Worm (Caenorhabditis elegans) whole organism, young adult: ENCODE results near the gene gsto-1.

Source experiments
- B0035.1 ChIP-seq: sonication (generic microtip); optimal IDR thresholded peaks from 2 replicates; lab custom pipeline; 2016; ENCODE audit warnings: missing genetic modification characterization, mild to moderate bottlenecking, missing compliant biosample characterization, missing genotype, missing genetic modification reagents
- B0261.1 ChIP-seq: sonication (generic microtip); optimal IDR thresholded peaks from 2 replicates; lab custom pipeline; 2016; ENCODE audit warnings: mild to moderate bottlenecking, missing genetic modification characterization, moderate library complexity, missing compliant biosample characterization
- F22D6.2 ChIP-seq: sonication (generic microtip); optimal IDR thresholded peaks from 2 replicates; lab custom pipeline; 2016; ENCODE audit warnings: mild to moderate bottlenecking, missing genetic modification characterization, missing compliant biosample characterization
- F33H1.4 ChIP-seq: fragments of 200-800 bp; sonication (Bioruptor generic); IDR thresholded peaks from 2 replicates; pipeline ENCODE4 v1.3.6; 2022; ENCODE audit warnings: missing genetic modification reagents, missing genetic modification characterization, missing compliant biosample characterization
- F52B5.7 ChIP-seq: sonication (generic microtip); optimal IDR thresholded peaks from 2 replicates; lab custom pipeline; 2016; ENCODE audit warnings: mild to moderate bottlenecking, missing genetic modification characterization, missing compliant biosample characterization
- F55B11.4 ChIP-seq: sonication (generic microtip); optimal IDR thresholded peaks from 2 replicates; lab custom pipeline; 2016; ENCODE audit warnings: missing compliant biosample characterization, missing genetic modification characterization, borderline replicate concordance; ENCODE audit not compliant: insufficient read depth
- F57A8.1 ChIP-seq: fragments of 200-800 bp; sonication (Bioruptor generic); optimal IDR thresholded peaks from 2 replicates; lab custom pipeline; 2018; ENCODE audit warnings: mild to moderate bottlenecking, missing genetic modification characterization, moderate library complexity, missing compliant biosample characterization
- F57C9.4 ChIP-seq: sonication (generic microtip); optimal IDR thresholded peaks from 2 replicates; lab custom pipeline; 2017; ENCODE audit warnings: mild to moderate bottlenecking, missing genetic modification characterization, missing compliant biosample characterization
- T07F8.4 ChIP-seq: sonication (generic microtip); optimal IDR thresholded peaks from 2 replicates; lab custom pipeline; 2016; ENCODE audit warnings: mild to moderate bottlenecking, missing genetic modification characterization, moderate library complexity, missing compliant biosample characterization
- Y53G8AR.9 ChIP-seq: fragments of 200-800 bp; sonication (Bioruptor generic); conservative IDR thresholded peaks from 2 replicates; pipeline ENCODE4 v1.3.6; 2022; ENCODE audit warnings: missing genetic modification reagents, missing genetic modification characterization, missing compliant biosample characterization
- Y67H2A.10 ChIP-seq: fragments of 200-800 bp; sonication (Bioruptor generic); conservative IDR thresholded peaks from 2 replicates; pipeline ENCODE4 v1.3.6; 2022; ENCODE audit warnings: missing genetic modification reagents, missing genetic modification characterization, missing compliant biosample characterization
- Y95B8A.8 ChIP-seq: fragments of 200-800 bp; sonication (Bioruptor generic); IDR thresholded peaks from 2 replicates; pipeline ENCODE4 v1.3.6; 2022; ENCODE audit warnings: missing genetic modification reagents, missing genetic modification characterization, missing compliant biosample characterization
- ZK185.1 ChIP-seq: sonication (generic microtip); optimal IDR thresholded peaks from 2 replicates; lab custom pipeline; 2016; ENCODE audit warnings: mild to moderate bottlenecking, missing genetic modification characterization, missing compliant biosample characterization; ENCODE audit not compliant: poor library complexity, severe bottlenecking
- ama-1 ChIP-seq, 3 experiments: fragments of 150-350 bp in 1 of 3; sonication (generic microtip) in 2 of 3; optimal IDR thresholded peaks; 2 replicates each; lab custom pipeline; 2014 to 2018; ENCODE audit warnings: missing biosample characterization in 2 of 3, missing genetic modification characterization in 2 of 3, missing genetic modification reagents in 2 of 3
- attf-5 ChIP-seq: fragments of 200-800 bp; sonication (Bioruptor generic); optimal IDR thresholded peaks from 2 replicates; lab custom pipeline; 2018; ENCODE audit warnings: mild to moderate bottlenecking, missing genetic modification characterization, missing compliant biosample characterization
- bed-2 ChIP-seq: fragments of 200-800 bp; sonication (Bioruptor generic); IDR thresholded peaks from 2 replicates; pipeline ENCODE4 v1.3.6; 2022; ENCODE audit warnings: missing genetic modification reagents, missing genetic modification characterization, missing compliant biosample characterization
- ccch-3 ChIP-seq: fragments of 200-800 bp; sonication (Bioruptor generic); optimal IDR thresholded peaks from 2 replicates; lab custom pipeline; 2018; ENCODE audit warnings: mild to moderate bottlenecking, missing genetic modification characterization, missing compliant biosample characterization
- ceh-100 ChIP-seq: fragments of 200-800 bp; sonication (Bioruptor generic); IDR thresholded peaks from 2 replicates; pipeline ENCODE4 v1.3.6; 2022; ENCODE audit warnings: missing genetic modification reagents, missing genetic modification characterization, missing compliant biosample characterization
- ceh-40 ChIP-seq: fragments of 200-800 bp; sonication (Bioruptor generic); IDR thresholded peaks from 2 replicates; pipeline ENCODE4 v1.3.6; 2022; ENCODE audit warnings: missing genetic modification characterization, missing compliant biosample characterization
- ceh-79 ChIP-seq: sonication (generic microtip); optimal IDR thresholded peaks from 2 replicates; lab custom pipeline; 2017; ENCODE audit warnings: mild to moderate bottlenecking, missing genetic modification characterization, missing compliant biosample characterization
- efl-1 ChIP-seq: fragments of 150-350 bp; optimal IDR thresholded peaks from 2 replicates; lab custom pipeline; 2014; ENCODE audit warnings: missing biosample characterization, missing genetic modification reagents, missing genetic modification characterization
- egl-18 ChIP-seq: fragments of 200-800 bp; sonication (Bioruptor generic); IDR thresholded peaks from 2 replicates; pipeline ENCODE4 v1.3.6; 2022; ENCODE audit warnings: missing genetic modification reagents, missing genetic modification characterization, missing compliant biosample characterization
- fkh-3 ChIP-seq: sonication (generic microtip); optimal IDR thresholded peaks from 2 replicates; lab custom pipeline; 2016; ENCODE audit warnings: mild to moderate bottlenecking, missing genetic modification characterization, missing compliant biosample characterization
- gei-17 ChIP-seq: fragments of 200-800 bp; sonication (Bioruptor generic); optimal IDR thresholded peaks from 2 replicates; lab custom pipeline; 2018; ENCODE audit warnings: mild to moderate bottlenecking, missing genetic modification characterization, missing compliant biosample characterization
- hlh-26 ChIP-seq: fragments of 200-800 bp; sonication (Bioruptor generic); conservative IDR thresholded peaks from 2 replicates; pipeline ENCODE4 v1.3.6; 2022; ENCODE audit warnings: missing genetic modification reagents, missing genetic modification characterization, missing compliant biosample characterization
- hmg-20 ChIP-seq: fragments of 200-800 bp; sonication (Bioruptor generic); IDR thresholded peaks from 2 replicates; pipeline ENCODE4 v1.3.6; 2022; ENCODE audit warnings: missing genetic modification reagents, missing genetic modification characterization, missing compliant biosample characterization
- hsf-1 ChIP-seq: fragments of 200-800 bp; sonication (Bioruptor generic); IDR thresholded peaks from 2 replicates; pipeline ENCODE4 v1.3.6; 2022; ENCODE audit warnings: missing genetic modification reagents, missing genetic modification characterization, missing compliant biosample characterization
- let-526 ChIP-seq: fragments of 200-800 bp; sonication (Bioruptor generic); IDR thresholded peaks from 2 replicates; pipeline ENCODE4 v1.3.6; 2022; ENCODE audit warnings: missing genetic modification reagents, missing genetic modification characterization, missing compliant biosample characterization
- lin-26 ChIP-seq: fragments of 200-800 bp; sonication (Bioruptor generic); IDR thresholded peaks from 2 replicates; pipeline ENCODE4 v1.3.6; 2022; ENCODE audit warnings: missing genetic modification reagents, missing genetic modification characterization, missing compliant biosample characterization
- lin-35 ChIP-seq, 3 experiments: fragments of 150-350 bp in 2 of 3; sonication (generic microtip) in 1 of 3; optimal IDR thresholded peaks; 2 replicates each; lab custom pipeline; 2014 to 2018; ENCODE audit warnings: missing biosample characterization in 3 of 3, missing genetic modification characterization in 3 of 3, missing genetic modification reagents in 3 of 3
- lin-54 ChIP-seq: fragments of 200-800 bp; sonication (Bioruptor generic); optimal IDR thresholded peaks from 2 replicates; lab custom pipeline; 2018; ENCODE audit warnings: mild to moderate bottlenecking, missing genetic modification characterization, missing compliant biosample characterization
- nhr-120 ChIP-seq: fragments of 200-800 bp; sonication (Bioruptor generic); IDR thresholded peaks from 2 replicates; pipeline ENCODE4 v1.3.6; 2022; ENCODE audit warnings: missing genetic modification characterization, missing compliant biosample characterization
- nhr-179 ChIP-seq: sonication (generic microtip); optimal IDR thresholded peaks from 2 replicates; lab custom pipeline; 2016; ENCODE audit warnings: mild to moderate bottlenecking, missing genetic modification characterization, missing compliant biosample characterization
- nhr-80 ChIP-seq: sonication (generic microtip); optimal IDR thresholded peaks from 2 replicates; lab custom pipeline; 2016; ENCODE audit warnings: missing genetic modification characterization, missing compliant biosample characterization
- rcor-1 ChIP-seq: fragments of 200-800 bp; sonication (Bioruptor generic); IDR thresholded peaks from 2 replicates; pipeline ENCODE4 v1.3.6; 2022; ENCODE audit warnings: missing genetic modification reagents, missing genetic modification characterization, missing compliant biosample characterization
- rec-8 ChIP-seq, 2 experiments: sonication (generic microtip); optimal IDR thresholded peaks; 2 replicates each; lab custom pipeline; 2016; ENCODE audit warnings: mild to moderate bottlenecking in 2 of 2, missing genetic modification characterization in 2 of 2, missing genetic modification reagents in 2 of 2, missing genotype in 2 of 2, missing biosample characterization in 1 of 2, missing compliant biosample characterization in 1 of 2, moderate library complexity in 1 of 2
- repo-1 ChIP-seq: sonication (generic microtip); optimal IDR thresholded peaks from 2 replicates; lab custom pipeline; 2017; ENCODE audit warnings: mild to moderate bottlenecking, missing genetic modification characterization, missing compliant biosample characterization
- sdz-38 ChIP-seq: sonication (generic microtip); optimal IDR thresholded peaks from 2 replicates; lab custom pipeline; 2016; ENCODE audit warnings: missing genotype, missing genetic modification characterization, missing compliant biosample characterization
- snpc-1.1 ChIP-seq: sonication (generic microtip); optimal IDR thresholded peaks from 2 replicates; lab custom pipeline; 2017; ENCODE audit warnings: missing genetic modification characterization, mild to moderate bottlenecking, missing compliant biosample characterization, antibody characterized with exemption, moderate library complexity, missing genotype, missing genetic modification reagents; ENCODE audit not compliant: insufficient read depth
- snpc-1.3 ChIP-seq: sonication (generic microtip); optimal IDR thresholded peaks from 2 replicates; lab custom pipeline; 2017; ENCODE audit warnings: missing genetic modification characterization, mild to moderate bottlenecking, missing compliant biosample characterization, antibody characterized with exemption, moderate library complexity, missing genotype, missing genetic modification reagents; ENCODE audit not compliant: insufficient read depth
- snpc-4 ChIP-seq, 5 experiments: fragments of 150-350 bp in 1 of 5; sonication (generic microtip) in 4 of 5; optimal IDR thresholded peaks; 2 replicates each; lab custom pipeline; 2014 to 2018; ENCODE audit warnings: missing genetic modification characterization in 5 of 5, missing biosample characterization in 3 of 5, antibody characterized with exemption in 2 of 5, mild to moderate bottlenecking in 2 of 5, missing compliant biosample characterization in 2 of 5, missing genotype in 2 of 5, moderate library complexity in 2 of 5, missing genetic modification reagents in 1 of 5
- sptf-2 ChIP-seq: fragments of 200-800 bp; sonication (Bioruptor generic); optimal IDR thresholded peaks from 2 replicates; lab custom pipeline; 2018; ENCODE audit warnings: mild to moderate bottlenecking, missing genetic modification characterization, missing compliant biosample characterization
- tbp1 ChIP-seq: fragments of 200-800 bp; sonication (Bioruptor generic); optimal IDR thresholded peaks from 2 replicates; lab custom pipeline; 2018; ENCODE audit warnings: mild to moderate bottlenecking, missing genetic modification characterization, missing compliant biosample characterization
- zim-3 ChIP-seq: sonication (generic microtip); optimal IDR thresholded peaks from 2 replicates; lab custom pipeline; 2017; ENCODE audit warnings: mild to moderate bottlenecking, missing genetic modification characterization, moderate library complexity, missing compliant biosample characterization
- ztf-18 ChIP-seq: sonication (generic microtip); optimal IDR thresholded peaks from 2 replicates; lab custom pipeline; 2016; ENCODE audit warnings: missing genotype, mild to moderate bottlenecking, missing genetic modification characterization, missing compliant biosample characterization
- ztf-26 ChIP-seq: sonication (generic microtip); optimal IDR thresholded peaks from 2 replicates; lab custom pipeline; 2017; ENCODE audit warnings: missing genetic modification characterization, missing compliant biosample characterization
- ztf-3 ChIP-seq: fragments of 200-800 bp; sonication (Bioruptor generic); optimal IDR thresholded peaks from 2 replicates; lab custom pipeline; 2018; ENCODE audit warnings: mild to moderate bottlenecking, missing genetic modification characterization, missing compliant biosample characterization

The gsto-1 gene

DNA sequence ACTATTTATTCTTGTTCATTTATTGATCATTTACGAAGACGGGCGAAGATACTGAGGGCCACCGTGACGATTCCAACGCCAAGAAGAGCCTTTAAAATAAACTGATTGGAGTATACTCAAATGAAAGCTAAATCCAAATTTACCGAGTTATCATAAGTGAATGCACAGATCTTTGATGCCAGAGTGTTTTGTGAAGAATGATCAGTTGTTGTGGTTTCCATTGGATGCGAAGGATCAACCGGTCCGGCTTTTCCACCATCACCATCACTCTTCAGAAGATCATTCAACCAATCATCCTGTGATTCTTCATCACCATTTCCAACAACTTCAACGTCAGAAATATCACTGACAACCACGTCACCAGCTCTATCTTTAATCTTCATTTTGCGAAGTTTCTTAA is 30.4 kb upstream of the gsto-1 start (continued):
- no peak for TF ChIP-seq F57C9.4 (tag; lab: Kevin White, UChicago)
- TF ChIP-seq ama-1 (optimal IDR thresholded peaks at IDR 0.05; lab: Kevin White, UChicago), result peak; percentile 5
- TF ChIP-seq ama-1 (GFP tag; optimal IDR thresholded peaks at IDR 0.05; lab: Kevin White, UChicago), result no peak
- no peak for TF ChIP-seq lin-35 (GFP tag; optimal IDR thresholded peaks at IDR 0.05; lab: Kevin White, UChicago)
- no peak for TF ChIP-seq rcor-1 (GFP tag; lab: Robert Waterston, UW)
- TF ChIP-seq T07F8.4, result no peak
- 0 out of 2 replicates have a peak, but pooled peaks have one; percentile 36 for TF ChIP-seq lin-26
- TF ChIP-seq ceh-100 (GFP tag; lab: Robert Waterston, UW), result no peak
- TF ChIP-seq hmg-20 (GFP tag; lab: Robert Waterston, UW), result no peak
- no peak for TF ChIP-seq gei-17 (GFP tag; lab: Kevin White, UChicago)
- no peak for TF ChIP-seq F55B11.4 (tag; lab: Kevin White, UChicago)
- TF ChIP-seq B0035.1 (tag; lab: Kevin White, UChicago), result peak; percentile 27
- TF ChIP-seq ceh-79 (tag; lab: Kevin White, UChicago), result peak; percentile 18
- no peak for TF ChIP-seq fkh-3 (tag; lab: Kevin White, UChicago)
- TF ChIP-seq B0261.1 (tag; lab: Kevin White, UChicago), result no peak
- no peak for TF ChIP-seq ztf-18 (tag; lab: Kevin White, UChicago)
- no peak for TF ChIP-seq tbp1 (GFP tag; lab: Kevin White, UChicago)
- TF ChIP-seq efl-1 (GFP tag; lab: Kevin White, UChicago), result no peak
- TF ChIP-seq let-526 (GFP tag; lab: Robert Waterston, UW), result no peak
- no peak for TF ChIP-seq ccch-3 (GFP tag; lab: Kevin White, UChicago)
- peak; percentile 14 for TF ChIP-seq ZK185.1 (tag; lab: Kevin White, UChicago)
- TF ChIP-seq bed-2 (GFP tag; lab: Robert Waterston, UW), result no peak
- no peak for TF ChIP-seq Y67H2A.10 (GFP tag; lab: Robert Waterston, UW)
- no peak for TF ChIP-seq ztf-26 (tag; lab: Kevin White, UChicago)
- TF ChIP-seq snpc-1.3 (tag; lab: Kevin White, UChicago), result no peak
- no peak for TF ChIP-seq ceh-40 (GFP tag; lab: Robert Waterston, UW)
- TF ChIP-seq Y53G8AR.9, result no peak
- TF ChIP-seq repo-1 (tag; lab: Kevin White, UChicago), result peak; percentile 87
- no peak for TF ChIP-seq sptf-2 (GFP tag; lab: Kevin White, UChicago)
- no peak for TF ChIP-seq F22D6.2 (tag; lab: Kevin White, UChicago)
- no peak for TF ChIP-seq F57A8.1 (GFP tag; lab: Kevin White, UChicago)
- peak; percentile 63; the same call in 1 of the 2 replicates for TF ChIP-seq Y95B8A.8 (GFP tag; lab: Robert Waterston, UW)
- no peak for TF ChIP-seq F33H1.4
- TF ChIP-seq ztf-3 (GFP tag; lab: Kevin White, UChicago), result peak; percentile 2
- TF ChIP-seq lin-54, result peak; percentile 15
- no peak for TF ChIP-seq attf-5
- no peak for TF ChIP-seq nhr-80
- TF ChIP-seq zim-3 (tag; lab: Kevin White, UChicago), result peak; percentile 20
- 0 out of 2 replicates have a peak, but pooled peaks have one; percentile 44 for TF ChIP-seq nhr-120 (GFP tag; lab: Robert Waterston, UW)
- TF ChIP-seq hsf-1 (GFP tag; lab: Robert Waterston, UW), result 0 out of 2 replicates have a peak, but pooled peaks have one; percentile 32
- TF ChIP-seq egl-18 (GFP tag; lab: Robert Waterston, UW), result no peak
- peak; percentile 79 for TF ChIP-seq F52B5.7 (tag; lab: Kevin White, UChicago)
- no peak for TF ChIP-seq snpc-4 (GFP tag; optimal IDR thresholded peaks at IDR 0.05; lab: Kevin White, UChicago)
- TF ChIP-seq snpc-4 (tag; optimal IDR thresholded peaks at IDR 0.05; lab: Kevin White, UChicago), result peak in 1 of 4 experiments; percentile 22
- TF ChIP-seq hlh-26 (GFP tag; lab: Robert Waterston, UW), result no peak
- TF ChIP-seq nhr-179, result no peak
- no peak for TF ChIP-seq sdz-38 (tag; lab: Kevin White, UChicago)
- TF ChIP-seq snpc-1.1 (tag; lab: Kevin White, UChicago), result no peak
- no peak for TF ChIP-seq rec-8 (tag; optimal IDR thresholded peaks at IDR 0.05; lab: Kevin White, UChicago)
